Worm (Caenorhabditis elegans): ENCODE measurements around the gene M01A8.1.

Gene M01A8.1

ce11 chrIII:9228190-9228589 lies 28.9 kb upstream of the M01A8.1 start (continued):
- TF ChIP-seq dsc-1 (tag; optimal IDR thresholded peaks at IDR 0.05) (no peak), fkh-4 (tag; optimal IDR thresholded peaks at IDR 0.05; ENCODE audit: borderline replicate concordance) (no peak)

- no peak for TF ChIP-seq efl-1 (optimal IDR thresholded peaks at IDR 0.05)
- peak in 1 of 2 experiments; percentile 20 for TF ChIP-seq efl-1 (GFP tag; optimal IDR thresholded peaks at IDR 0.05 in 1 of 2)
- TF ChIP-seq snu-23 (GFP tag; optimal IDR thresholded peaks at IDR 0.05) = no peak
These were observed 28.3 kb upstream of the M01A8.1 start, which contains the start of gene rnr-1 for ce11 chrIII:9228722-9229121. Gene rnr-1, minus strand, starts transcription at chrIII:9228798.

- TF ChIP-seq ceh-88 (GFP tag; IDR thresholded peaks at IDR 0.05) (no peak), efl-1 (optimal IDR thresholded peaks at IDR 0.05) (no peak), efl-1 (GFP tag; optimal IDR thresholded peaks at IDR 0.05 in 1 of 2) (peak in 1 of 2 experiments; percentile 73)
These were observed 25.9 kb upstream of the M01A8.1 start, which contains the start of gene T23G5.3 for ce11 chrIII:9231173-9231572. Gene T23G5.3, minus strand, starts transcription at chrIII:9231273.

- TF ChIP-seq snu-23 (GFP tag; optimal IDR thresholded peaks at IDR 0.05) (no peak), nhr-237 (tag; optimal IDR thresholded peaks at IDR 0.05) (no peak), ceh-8 (GFP tag; optimal IDR thresholded peaks at IDR 0.05) (no peak), ceh-82 (tag; optimal IDR thresholded peaks at IDR 0.05) (no peak), sptf-1 (tag; optimal IDR thresholded peaks at IDR 0.05) (no peak), lin-13 (GFP tag; optimal IDR thresholded peaks at IDR 0.05) (no peak), F16B12.6 (tag; optimal IDR thresholded peaks at IDR 0.05) (no peak)
These were observed 20.8 kb upstream of the M01A8.1 start, which contains the start of gene T23G5.2 for ce11 chrIII:9236228-9236627. Gene T23G5.2, minus strand, starts transcription at chrIII:9236328.

ce11 chrIII:9237626-9238025 lies 19.4 kb upstream of the M01A8.1 start:
- peak; percentile 44 for TF ChIP-seq elt-2 (tag; optimal IDR thresholded peaks at IDR 0.05)
- TF ChIP-seq Y116A8C.19 (tag; optimal IDR thresholded peaks at IDR 0.05; ENCODE audit: borderline replicate concordance) = no peak
- TF ChIP-seq efl-1 (optimal IDR thresholded peaks at IDR 0.05) = no peak
- peak in 1 of 2 experiments; percentile 72 for TF ChIP-seq efl-1 (GFP tag; optimal IDR thresholded peaks at IDR 0.05 in 1 of 2)
- no peak for TF ChIP-seq mef-2 (tag; optimal IDR thresholded peaks at IDR 0.05)
- no peak for TF ChIP-seq nhr-28 (tag; optimal IDR thresholded peaks at IDR 0.05)

ce11 chrIII:9239983-9240382 lies 17.1 kb upstream of the M01A8.1 start, which contains the start of gene saeg-2:
Gene saeg-2, plus strand, starts transcription at chrIII:9240363.
- TF ChIP-seq fkh-8 (tag; optimal IDR thresholded peaks at IDR 0.05) (peak; percentile 35), lin-14 (GFP tag; optimal IDR thresholded peaks at IDR 0.05) (peak; percentile 76), snu-23 (GFP tag; optimal IDR thresholded peaks at IDR 0.05) (peak; percentile 62), ceh-82 (tag; optimal IDR thresholded peaks at IDR 0.05) (peak in 1 of 3 experiments; percentile 27), rnt-1 (tag; optimal IDR thresholded peaks at IDR 0.05) (peak; percentile 12), efl-1 (optimal IDR thresholded peaks at IDR 0.05) (peak; percentile 40 to 54), efl-1 (GFP tag; optimal IDR thresholded peaks at IDR 0.05 in 1 of 2) (peak in 1 of 2 experiments; percentile 20), skn-1 (tag; optimal IDR thresholded peaks at IDR 0.05) (peak; percentile 5), swsn-7 (tag; optimal IDR thresholded peaks at IDR 0.05) (peak; percentile 38), nhr-71 (tag; optimal IDR thresholded peaks at IDR 0.05) (peak; percentile 41), dpl-1 (GFP tag; optimal IDR thresholded peaks at IDR 0.05) (peak in 1 of 3 experiments; percentile 26), nhr-47 (tag; optimal IDR thresholded peaks at IDR 0.05) (peak; percentile 5), ceh-63 (GFP tag; optimal IDR thresholded peaks at IDR 0.05) (no peak), ces-1 (GFP tag; optimal IDR thresholded peaks at IDR 0.05) (no peak), lsy-2 (tag; optimal IDR thresholded peaks at IDR 0.05) (peak; percentile 35 to 64), tbx-2 (tag; optimal IDR thresholded peaks at IDR 0.05) (peak; percentile 14), jun-1 (tag; optimal IDR thresholded peaks at IDR 0.05) (peak; percentile 18), nhr-85 (tag) (peak; percentile 39), ets-5 (GFP tag; IDR thresholded peaks at IDR 0.05) (no peak), mdl-1 (tag; optimal IDR thresholded peaks at IDR 0.05) (peak in 1 of 2 experiments; percentile 27), nhr-77 (tag; optimal IDR thresholded peaks at IDR 0.05) (no peak), lin-35 (GFP tag; optimal IDR thresholded peaks at IDR 0.05) (peak; percentile 44 to 57), alr-1 (tag; optimal IDR thresholded peaks at IDR 0.05; ENCODE audit: borderline replicate concordance) (no peak), nhr-90 (tag; optimal IDR thresholded peaks at IDR 0.05; ENCODE audit: poor library complexity) (no peak), ztf-11 (tag; optimal IDR thresholded peaks at IDR 0.05) (no peak), blmp-1 (tag; optimal IDR thresholded peaks at IDR 0.05) (peak; percentile 47), xbp-1 (tag; optimal IDR thresholded peaks at IDR 0.05) (peak; percentile 3), C16A3.4 (tag; optimal IDR thresholded peaks at IDR 0.05) (peak; percentile 31), lin-15B (tag; optimal IDR thresholded peaks at IDR 0.05) (peak; percentile 9), mef-2 (tag; optimal IDR thresholded peaks at IDR 0.05) (no peak), nhr-84 (tag; optimal IDR thresholded peaks at IDR 0.05) (no peak)

All from whole organism, L1 larva.